Worm (Caenorhabditis elegans): Measurements from ENCODE around the gene Y14H12A.1.
A peak's percentile ranks its signal among the peaks of the same experiment; 100 is the strongest.

Gene Y14H12A.1

DNA sequence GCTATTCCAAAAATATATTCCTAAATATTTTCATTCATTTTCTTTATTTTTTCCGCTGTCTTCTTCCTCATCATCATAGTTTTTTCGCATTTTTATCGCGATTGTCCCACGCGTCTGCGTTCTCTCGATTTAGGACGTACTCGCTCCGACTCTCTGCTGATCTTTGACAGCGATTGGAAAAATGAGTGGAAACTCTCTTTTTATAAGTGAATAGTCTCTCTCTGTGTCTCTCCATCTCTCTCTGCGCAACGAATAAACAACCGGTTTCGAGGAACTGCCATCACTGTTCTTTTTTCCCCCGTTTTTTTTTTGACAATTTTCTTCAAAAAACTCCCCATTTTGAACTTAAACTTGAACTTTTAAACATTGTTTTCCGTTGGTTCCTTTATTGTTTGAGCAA, 41.6 kb upstream of the Y14H12A.1 start (continued):
- no peak for TF ChIP-seq ama-1 (optimal IDR thresholded peaks at IDR 0.05)
- TF ChIP-seq egl-27 (tag; optimal IDR thresholded peaks at IDR 0.05), result no peak
- no peak for TF ChIP-seq nhr-21 (tag; optimal IDR thresholded peaks at IDR 0.05)
- TF ChIP-seq nhr-10 (tag; optimal IDR thresholded peaks at IDR 0.05), result no peak
- TF ChIP-seq nhr-25 (tag; optimal IDR thresholded peaks at IDR 0.05), result peak; percentile 82
- TF ChIP-seq unc-62 (GFP tag; optimal IDR thresholded peaks at IDR 0.05), result no peak
- no peak for TF ChIP-seq nhr-12 (tag; optimal IDR thresholded peaks at IDR 0.05)
- no peak for TF ChIP-seq unc-39 (tag; optimal IDR thresholded peaks at IDR 0.05)
- no peak for TF ChIP-seq Y55F3AM.14 (GFP tag; optimal IDR thresholded peaks at IDR 0.05)
- no peak for TF ChIP-seq aly-2 (tag; optimal IDR thresholded peaks at IDR 0.05)
- TF ChIP-seq lin-39 (tag; optimal IDR thresholded peaks at IDR 0.05), result no peak
- TF ChIP-seq fos-1 (tag; optimal IDR thresholded peaks at IDR 0.05), result peak; percentile 24
- TF ChIP-seq ZK546.5 (tag; optimal IDR thresholded peaks at IDR 0.05), result no peak

- no peak for TF ChIP-seq crh-2 (tag; optimal IDR thresholded peaks at IDR 0.05)
- TF ChIP-seq nhr-23 (tag; optimal IDR thresholded peaks at IDR 0.05), result no peak
- peak; percentile 8 for TF ChIP-seq nhr-129 (tag; optimal IDR thresholded peaks at IDR 0.05)
Measured at ce11 chrII:3952368-3952767, 40.6 kb upstream of the Y14H12A.1 start.

DNA sequence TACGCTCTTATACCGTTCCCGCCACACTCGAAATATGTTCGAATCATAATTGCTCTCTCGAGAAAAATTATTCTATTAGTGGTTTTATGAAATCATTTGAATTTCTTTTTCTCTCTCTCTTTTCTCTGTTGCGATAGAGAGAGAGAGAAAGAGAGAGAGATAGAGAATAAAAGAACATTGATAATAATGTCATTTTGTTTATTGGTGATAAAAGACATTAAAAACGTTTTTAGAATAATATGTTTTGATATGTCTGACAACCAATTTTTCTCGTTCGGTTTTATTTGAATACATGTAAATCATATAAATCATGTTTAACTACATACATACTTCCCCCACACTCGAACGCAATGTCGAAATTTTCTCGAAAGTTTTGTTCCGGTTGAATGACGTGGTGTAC, 40.0 kb upstream of the Y14H12A.1 start:
- TF ChIP-seq Y55F3AM.14 (GFP tag; optimal IDR thresholded peaks at IDR 0.05) (no peak), crh-2 (tag; optimal IDR thresholded peaks at IDR 0.05) (peak; percentile 53), skn-1 (tag; optimal IDR thresholded peaks at IDR 0.05) (no peak), sma-3 (GFP tag; optimal IDR thresholded peaks at IDR 0.05) (peak; percentile 35), fos-1 (tag; optimal IDR thresholded peaks at IDR 0.05) (peak; percentile 37), F13H6.1 (tag; optimal IDR thresholded peaks at IDR 0.05) (no peak), lsy-2 (tag; optimal IDR thresholded peaks at IDR 0.05) (peak in 1 of 2 experiments; percentile 11), snpc-4 (tag; optimal IDR thresholded peaks at IDR 0.05) (no peak), unc-55 (GFP tag; optimal IDR thresholded peaks at IDR 0.05) (peak; percentile 32), lin-13 (GFP tag; optimal IDR thresholded peaks at IDR 0.05) (no peak)

- TF ChIP-seq sma-3 (GFP tag; optimal IDR thresholded peaks at IDR 0.05), result peak; percentile 1
- TF ChIP-seq fos-1 (tag; optimal IDR thresholded peaks at IDR 0.05), result peak; percentile 70
- TF ChIP-seq unc-55 (GFP tag; optimal IDR thresholded peaks at IDR 0.05), result no peak
- no peak for TF ChIP-seq ceh-16 (tag; optimal IDR thresholded peaks at IDR 0.05)
Measured at ce11 chrII:3954018-3954417, 39.0 kb upstream of the Y14H12A.1 start.

DNA sequence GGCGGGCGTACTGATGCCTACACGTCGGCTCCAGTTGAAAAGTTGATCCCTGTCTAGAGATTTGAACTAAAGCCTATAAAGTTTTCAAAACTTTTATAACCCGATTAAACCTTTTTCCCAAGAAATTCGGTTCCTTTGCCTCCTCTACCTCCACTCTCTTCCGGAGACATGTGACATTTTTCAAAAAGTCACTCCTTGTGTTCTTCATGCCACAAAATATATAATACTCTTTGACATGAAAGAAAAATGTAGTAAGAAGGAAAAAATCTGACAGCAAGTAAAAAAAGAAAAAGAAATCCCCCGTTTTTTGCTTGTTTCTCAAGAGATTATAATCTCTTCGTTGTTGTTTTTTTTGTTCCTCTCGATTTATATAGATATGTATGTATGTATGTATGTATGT, 38.2 kb upstream of the Y14H12A.1 start:
- TF ChIP-seq ztf-4 (tag; optimal IDR thresholded peaks at IDR 0.05) (no peak), gmeb-1 (tag; optimal IDR thresholded peaks at IDR 0.05) (no peak), ztf-11 (tag; optimal IDR thresholded peaks at IDR 0.05) (no peak), blmp-1 (tag; optimal IDR thresholded peaks at IDR 0.05; ENCODE audit: insufficient read depth) (no peak), unc-55 (GFP tag; optimal IDR thresholded peaks at IDR 0.05) (peak; percentile 19), aly-2 (tag; optimal IDR thresholded peaks at IDR 0.05) (no peak), lsy-2 (tag; optimal IDR thresholded peaks at IDR 0.05) (no peak), ZK546.5 (tag; optimal IDR thresholded peaks at IDR 0.05) (no peak), sma-9 (GFP tag; optimal IDR thresholded peaks at IDR 0.05) (no peak), sma-9 (tag; optimal IDR thresholded peaks at IDR 0.05) (no peak), unc-62 (GFP tag; optimal IDR thresholded peaks at IDR 0.05) (no peak), mbf-1 (tag; optimal IDR thresholded peaks at IDR 0.05) (no peak), C34F6.9 (tag; optimal IDR thresholded peaks at IDR 0.05) (peak; percentile 41), skn-1 (tag; optimal IDR thresholded peaks at IDR 0.05) (no peak)

DNA sequence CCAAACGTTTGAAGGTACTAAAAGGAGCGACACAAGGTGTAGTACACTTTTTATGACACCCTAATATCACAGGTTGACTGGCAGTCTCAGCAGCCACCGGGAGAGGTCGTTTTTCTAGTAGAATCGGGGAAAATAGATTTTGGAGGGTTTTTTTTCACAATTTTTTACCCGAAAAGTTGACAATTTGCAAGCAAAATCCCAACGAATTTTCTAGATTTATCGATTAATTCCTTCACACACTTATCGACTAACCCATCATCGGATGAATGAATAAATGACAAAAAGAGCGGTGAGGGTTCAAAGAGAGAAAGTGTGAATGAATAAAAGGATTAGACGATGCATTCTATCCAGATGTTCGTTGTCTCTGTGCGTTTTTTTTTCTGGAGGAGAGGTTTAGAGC, 37.1 kb upstream of the Y14H12A.1 start:
- no peak for TF ChIP-seq peb-1 (tag; optimal IDR thresholded peaks at IDR 0.05)
- TF ChIP-seq unc-55 (GFP tag; optimal IDR thresholded peaks at IDR 0.05), result peak; percentile 41
- no peak for TF ChIP-seq nhr-12 (tag; optimal IDR thresholded peaks at IDR 0.05)
- TF ChIP-seq snpc-4 (tag; optimal IDR thresholded peaks at IDR 0.05), result no peak
- TF ChIP-seq unc-39 (tag; optimal IDR thresholded peaks at IDR 0.05), result no peak
- no peak for TF ChIP-seq sem-4 (tag; optimal IDR thresholded peaks at IDR 0.05)
- TF ChIP-seq nhr-11 (tag; optimal IDR thresholded peaks at IDR 0.05), result no peak
- no peak for TF ChIP-seq zag-1 (tag; optimal IDR thresholded peaks at IDR 0.05)
- no peak for TF ChIP-seq alr-1 (tag; optimal IDR thresholded peaks at IDR 0.05)
- TF ChIP-seq F13H6.1 (tag; optimal IDR thresholded peaks at IDR 0.05), result no peak
- TF ChIP-seq sma-9 (GFP tag; optimal IDR thresholded peaks at IDR 0.05), result peak; percentile 24
- TF ChIP-seq sma-9 (tag; optimal IDR thresholded peaks at IDR 0.05), result no peak
- TF ChIP-seq lin-13 (GFP tag; optimal IDR thresholded peaks at IDR 0.05), result no peak
- no peak for TF ChIP-seq mdl-1 (tag; optimal IDR thresholded peaks at IDR 0.05)
- TF ChIP-seq ztf-1 (GFP tag; conservative IDR thresholded peaks at IDR 0.05), result no peak
- TF ChIP-seq nhr-21 (tag; optimal IDR thresholded peaks at IDR 0.05), result no peak
- TF ChIP-seq mab-5 (tag; optimal IDR thresholded peaks at IDR 0.05), result no peak

Measured in whole organism, L2 larva.